Worm (Caenorhabditis elegans) whole organism, L2 larva: ENCODE measurements around the gene H41C03.3.

Source experiments
- R02D3.7 ChIP-seq: fragments of 150-350 bp; optimal IDR thresholded peaks from 2 replicates; lab custom pipeline; 2014; ENCODE audit warnings: missing biosample characterization, missing genetic modification characterization
- ceh-82 ChIP-seq: fragments of 150-350 bp; optimal IDR thresholded peaks from 2 replicates; lab custom pipeline; 2014; ENCODE audit warnings: missing biosample characterization, missing genetic modification characterization
- egl-27 ChIP-seq: sonication (generic microtip); optimal IDR thresholded peaks from 3 replicates; lab custom pipeline; 2017; ENCODE audit warnings: missing biosample characterization, missing genetic modification reagents, missing genetic modification characterization
- fos-1 ChIP-seq: fragments of 150-350 bp; optimal IDR thresholded peaks from 2 replicates; lab custom pipeline; 2014; ENCODE audit warnings: missing biosample characterization, missing genetic modification characterization
- lin-39 ChIP-seq: fragments of 150-350 bp; optimal IDR thresholded peaks from 2 replicates; lab custom pipeline; 2014; ENCODE audit warnings: missing biosample characterization, missing genetic modification reagents, missing genetic modification characterization
- lsy-2 ChIP-seq, 2 experiments: fragments of 150-350 bp in 1 of 2; sonication (generic microtip) in 1 of 2; optimal IDR thresholded peaks; 2 replicates each; lab custom pipeline; 2014 to 2017; ENCODE audit warnings: missing biosample characterization in 2 of 2, missing genetic modification characterization in 2 of 2
- mab-5 ChIP-seq: fragments of 150-350 bp; optimal IDR thresholded peaks from 2 replicates; lab custom pipeline; 2014; ENCODE audit warnings: missing biosample characterization, missing genetic modification characterization
- nhr-10 ChIP-seq: sonication (generic microtip); optimal IDR thresholded peaks from 2 replicates; lab custom pipeline; 2017; ENCODE audit warnings: missing biosample characterization, missing genetic modification characterization
- nhr-21 ChIP-seq: fragments of 150-350 bp; optimal IDR thresholded peaks from 2 replicates; lab custom pipeline; 2014; ENCODE audit warnings: missing biosample characterization, missing genetic modification characterization
- nhr-25 ChIP-seq: fragments of 150-350 bp; sonication (generic microtip); optimal IDR thresholded peaks from 3 replicates; lab custom pipeline; 2014; ENCODE audit warnings: missing biosample characterization, missing genetic modification characterization
- sem-4 ChIP-seq: fragments of 150-350 bp; optimal IDR thresholded peaks from 2 replicates; lab custom pipeline; 2014; ENCODE audit warnings: missing biosample characterization, missing genetic modification reagents, missing genetic modification characterization
- unc-62 ChIP-seq: fragments of 150-350 bp; optimal IDR thresholded peaks from 2 replicates; lab custom pipeline; 2014; ENCODE audit warnings: missing biosample characterization, missing genetic modification reagents, missing genetic modification characterization

- TF ChIP-seq ceh-82 (tag; lab: Kevin White, UChicago) (no peak), nhr-25 (tag; lab: Kevin White, UChicago) (no peak), unc-62 (GFP tag; lab: Kevin White, UChicago) (no peak), lin-39 (tag; lab: Kevin White, UChicago) (no peak), sem-4 (tag; lab: Kevin White, UChicago) (no peak), lsy-2 (tag; optimal IDR thresholded peaks at IDR 0.05; lab: Kevin White, UChicago) (no peak), mab-5 (tag; lab: Kevin White, UChicago) (no peak), egl-27 (no peak), nhr-10 (tag; lab: Kevin White, UChicago) (no peak), nhr-21 (tag; lab: Kevin White, UChicago) (no peak), fos-1 (tag; lab: Kevin White, UChicago) (no peak), R02D3.7 (tag; lab: Kevin White, UChicago) (no peak)
Observed at ce11 chrII:5833136-5833535, 12.4 kb upstream of the H41C03.3 start, which contains the start of gene gtap-1.
